Worm (Caenorhabditis elegans) whole organism, late embryonic: ENCODE data around the gene elt-6.

Experiments
- T23F11.4 ChIP-seq: fragments of 200-800 bp; sonication (Bioruptor generic); optimal IDR thresholded peaks from 2 replicates; lab custom pipeline; 2018; ENCODE audit warnings: mild to moderate bottlenecking, missing genetic modification characterization, missing compliant biosample characterization
- ama-1 ChIP-seq: fragments of 150-350 bp; optimal IDR thresholded peaks from 2 replicates; lab custom pipeline; 2014
- ceh-45 ChIP-seq: fragments of 200-800 bp; sonication (Bioruptor generic); IDR thresholded peaks from 2 replicates; pipeline ENCODE4 v1.3.6; 2022; ENCODE audit warnings: missing genetic modification reagents, missing genetic modification characterization, missing compliant biosample characterization
- dmd-4 ChIP-seq: sonication (generic microtip); optimal IDR thresholded peaks from 2 replicates; lab custom pipeline; 2016; ENCODE audit warnings: borderline replicate concordance, missing genetic modification characterization, missing compliant biosample characterization
- dve-1 ChIP-seq: sonication (generic microtip); optimal IDR thresholded peaks from 2 replicates; lab custom pipeline; 2017; ENCODE audit warnings: antibody characterized with exemption, mild to moderate bottlenecking, missing genetic modification characterization, missing compliant biosample characterization
- elt-2 ChIP-seq: sonication (generic microtip); optimal IDR thresholded peaks from 2 replicates; lab custom pipeline; 2016; ENCODE audit warnings: missing genetic modification reagents, missing genetic modification characterization, missing compliant biosample characterization
- eyg-1 ChIP-seq: sonication (generic microtip); optimal IDR thresholded peaks from 2 replicates; lab custom pipeline; 2016; ENCODE audit warnings: missing genotype, missing genetic modification characterization, missing compliant biosample characterization
- gmeb-2 ChIP-seq: sonication (generic microtip); optimal IDR thresholded peaks from 2 replicates; lab custom pipeline; 2016; ENCODE audit warnings: missing genetic modification characterization, inconsistent platforms, missing compliant biosample characterization
- hlh-6 ChIP-seq: sonication (generic microtip); optimal IDR thresholded peaks from 2 replicates; lab custom pipeline; 2016; ENCODE audit warnings: missing genotype, missing genetic modification characterization, missing compliant biosample characterization
- nhr-232 ChIP-seq: sonication (generic microtip); optimal IDR thresholded peaks from 2 replicates; lab custom pipeline; 2016; ENCODE audit warnings: missing genetic modification characterization, missing compliant biosample characterization
- npax-4 ChIP-seq: sonication (generic microtip); optimal IDR thresholded peaks from 2 replicates; lab custom pipeline; 2016; ENCODE audit warnings: missing genetic modification characterization, missing compliant biosample characterization
- tbx-2 ChIP-seq: sonication (generic microtip); optimal IDR thresholded peaks from 2 replicates; lab custom pipeline; 2016; ENCODE audit warnings: missing genetic modification characterization, missing compliant biosample characterization
- ztf-16 ChIP-seq: sonication (generic microtip); optimal IDR thresholded peaks from 2 replicates; lab custom pipeline; 2017; ENCODE audit warnings: missing genetic modification characterization, missing compliant biosample characterization

DNA sequence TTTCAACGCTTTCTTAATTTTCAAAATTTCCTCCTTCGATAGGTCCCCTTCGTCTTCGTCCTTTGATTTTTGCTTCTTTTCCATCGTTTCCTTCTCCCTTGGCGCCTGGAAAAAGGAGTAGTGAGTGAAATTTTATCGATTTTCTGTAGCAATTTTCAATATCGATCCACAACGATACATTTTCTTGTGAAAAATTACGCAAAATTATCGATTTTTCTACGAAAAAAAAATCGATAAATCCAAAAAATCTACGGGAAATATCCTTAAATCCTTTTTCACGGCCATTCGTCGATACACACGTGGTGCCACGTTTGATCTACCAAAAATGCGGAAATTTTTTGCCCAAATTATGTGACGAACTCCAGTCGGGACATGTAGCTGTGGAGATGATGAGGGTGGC is 53.3 kb downstream of the elt-6 start:
- no peak for TF ChIP-seq ceh-45 (GFP tag; lab: Robert Waterston, UW)
- no peak for TF ChIP-seq dve-1
- TF ChIP-seq ztf-16 (tag; lab: Kevin White, UChicago): no peak
- no peak for TF ChIP-seq nhr-232
- no peak for TF ChIP-seq dmd-4 (tag; lab: Kevin White, UChicago)
- no peak for TF ChIP-seq tbx-2 (tag; lab: Kevin White, UChicago)
- TF ChIP-seq npax-4 (tag; lab: Kevin White, UChicago): no peak
- TF ChIP-seq elt-2: no peak
- TF ChIP-seq eyg-1: no peak
- no peak for TF ChIP-seq ama-1
- no peak for TF ChIP-seq gmeb-2 (tag; lab: Kevin White, UChicago)
- no peak for TF ChIP-seq hlh-6
- no peak for TF ChIP-seq T23F11.4
